Worm (Caenorhabditis elegans) whole organism, L3 larva: ENCODE data around the gene mob-3.

Experiments
- egl-5 ChIP-seq: fragments of 150-350 bp; optimal IDR thresholded peaks from 2 replicates; lab custom pipeline; 2017; ENCODE audit warnings: missing biosample characterization, missing genetic modification reagents, missing genetic modification characterization, inconsistent platforms
- elt-1 ChIP-seq: fragments of 150-350 bp; optimal IDR thresholded peaks from 2 replicates; lab custom pipeline; 2014; ENCODE audit warnings: missing biosample characterization, missing genetic modification characterization
- nhr-67 ChIP-seq: fragments of 150-350 bp; optimal IDR thresholded peaks from 2 replicates; lab custom pipeline; 2014; ENCODE audit warnings: missing biosample characterization, missing genetic modification characterization
- unc-62 ChIP-seq: fragments of 150-350 bp; sonication (generic microtip); optimal IDR thresholded peaks from 4 replicates; lab custom pipeline; 2014; ENCODE audit warnings: missing biosample characterization, missing genetic modification reagents, missing genetic modification characterization

DNA sequence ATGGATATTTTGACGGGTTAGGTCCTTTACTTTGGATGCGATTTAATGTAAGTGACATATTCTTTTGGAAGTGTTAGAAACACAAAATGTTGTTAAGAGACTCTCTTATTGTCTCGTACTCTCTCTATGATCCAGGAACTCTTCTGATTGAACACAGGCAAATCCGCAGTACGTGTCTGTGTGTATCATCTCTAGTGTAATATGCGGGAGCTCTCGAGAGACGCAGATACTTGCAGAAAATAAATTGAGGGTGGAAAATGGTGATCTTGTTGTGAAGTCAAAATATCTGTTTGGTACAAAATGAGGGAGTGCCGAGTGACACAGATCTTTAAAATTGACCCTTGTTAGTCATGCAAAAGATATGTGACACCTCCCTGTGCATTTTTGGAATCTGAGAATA is 17.9 kb upstream of the mob-3 start:
- TF ChIP-seq unc-62 (GFP tag; lab: Kevin White, UChicago), result no peak
- TF ChIP-seq egl-5 (tag; lab: Kevin White, UChicago), result no peak
- TF ChIP-seq elt-1 (tag; lab: Kevin White, UChicago), result no peak
- no peak for TF ChIP-seq nhr-67 (tag; lab: Kevin White, UChicago)
